Fruit fly (Drosophila melanogaster) whole organism, embryonic: ENCODE measurements around the gene Elp5.
A peak's percentile ranks its signal among the peaks of the same experiment; 100 is the strongest.

ENCODE experiments used
- CG10543 ChIP-seq: fragments of 200-800 bp; sonication (Bioruptor generic); optimal IDR thresholded peaks from 3 replicates; lab custom pipeline; 2017; ENCODE audit warnings: missing biosample characterization, mild to moderate bottlenecking, missing genetic modification characterization, moderate library complexity
- CG11695 ChIP-seq: fragments of 200-800 bp; sonication (Bioruptor generic); IDR thresholded peaks from 3 replicates; pipeline ENCODE4 v1.3.6; 2022; ENCODE audit warnings: missing biosample characterization, missing genetic modification characterization
- CG3065 ChIP-seq: fragments of 200-800 bp; sonication (Bioruptor generic); optimal IDR thresholded peaks from 2 replicates; lab custom pipeline; 2016; ENCODE audit warnings: missing biosample characterization, missing genetic modification characterization
- CG3281 ChIP-seq: fragments of 200-800 bp; sonication (Bioruptor generic); optimal IDR thresholded peaks from 3 replicates; lab custom pipeline; 2017; ENCODE audit warnings: missing biosample characterization, mild to moderate bottlenecking, missing genetic modification characterization
- CG34376 ChIP-seq: fragments of 200-800 bp; sonication (Bioruptor generic); optimal IDR thresholded peaks from 2 replicates; lab custom pipeline; 2018; ENCODE audit warnings: missing biosample characterization, mild to moderate bottlenecking, missing genetic modification characterization
- CG4854 ChIP-seq: fragments of 200-800 bp; sonication (Bioruptor generic); optimal IDR thresholded peaks from 2 replicates; lab custom pipeline; 2016; ENCODE audit warnings: missing biosample characterization, missing genetic modification characterization, inconsistent platforms
- CG5180 ChIP-seq: fragments of 200-800 bp; sonication (Bioruptor generic); optimal IDR thresholded peaks from 3 replicates; lab custom pipeline; 2017; ENCODE audit warnings: missing biosample characterization, missing genetic modification characterization, mild to moderate bottlenecking, moderate library complexity, missing genetic modification reagents
- CG7745 ChIP-seq: fragments of 200-800 bp; sonication (Bioruptor generic); optimal IDR thresholded peaks from 2 replicates; lab custom pipeline; 2018; ENCODE audit warnings: missing biosample characterization, mild to moderate bottlenecking, missing genetic modification characterization, moderate library complexity
- CG7963 ChIP-seq: fragments of 200-800 bp; sonication (Bioruptor generic); IDR thresholded peaks from 3 replicates; pipeline ENCODE4 v1.3.6; 2022; ENCODE audit warnings: missing biosample characterization, missing genetic modification characterization; ENCODE audit not compliant: partially characterized antibody
- CG9797 ChIP-seq: fragments of 200-800 bp; sonication (Bioruptor generic); optimal IDR thresholded peaks from 3 replicates; lab custom pipeline; 2018; ENCODE audit warnings: missing biosample characterization, mild to moderate bottlenecking, missing genetic modification characterization
- Dad ChIP-seq: fragments of 200-800 bp; sonication (Bioruptor generic); optimal IDR thresholded peaks from 3 replicates; lab custom pipeline; 2016; ENCODE audit warnings: missing biosample characterization, missing genetic modification characterization
- Deaf1 ChIP-seq: fragments of 200-800 bp; optimal IDR thresholded peaks from 3 replicates; lab custom pipeline; 2019; ENCODE audit warnings: missing biosample characterization, mild to moderate bottlenecking, missing genetic modification characterization, moderate library complexity
- Dek ChIP-seq: fragments of 200-800 bp; sonication (Bioruptor generic); optimal IDR thresholded peaks from 3 replicates; lab custom pipeline; 2019; ENCODE audit warnings: missing biosample characterization, mild to moderate bottlenecking, missing genetic modification characterization, moderate library complexity
- Ets65A ChIP-seq: fragments of 200-800 bp; sonication (Bioruptor generic); peaks from one replicate; lab custom pipeline; 2016; ENCODE audit warnings: missing biosample characterization, missing genetic modification characterization
- GATAe ChIP-seq: fragments of 200-800 bp; sonication (Bioruptor generic); conservative IDR thresholded peaks from 2 replicates; pipeline ENCODE4 v1.3.6; 2022; ENCODE audit warnings: missing biosample characterization, missing genetic modification characterization
- HLH4C ChIP-seq: fragments of 200-800 bp; sonication (Bioruptor generic); IDR thresholded peaks from 3 replicates; pipeline ENCODE4 v1.3.6; 2022; ENCODE audit warnings: missing biosample characterization, missing genetic modification characterization; ENCODE audit not compliant: partially characterized antibody
- Hey ChIP-seq: fragments of 200-800 bp; sonication (Bioruptor generic); optimal IDR thresholded peaks from 3 replicates; lab custom pipeline; 2018; ENCODE audit warnings: missing biosample characterization, mild to moderate bottlenecking, missing genetic modification characterization
- HmgD ChIP-seq: fragments of 200-800 bp; sonication (Bioruptor generic); optimal IDR thresholded peaks from 3 replicates; lab custom pipeline; 2016; ENCODE audit warnings: missing biosample characterization, missing genetic modification characterization
- Jarid2 ChIP-seq: fragments of 200-800 bp; sonication (Bioruptor generic); optimal IDR thresholded peaks from 3 replicates; lab custom pipeline; 2017; ENCODE audit warnings: mild to moderate bottlenecking, missing biosample characterization, missing genetic modification reagents, missing genetic modification characterization
- Nf-YA ChIP-seq: fragments of 200-800 bp; sonication (Bioruptor generic); IDR thresholded peaks from 2 replicates; pipeline ENCODE4 v1.3.6; 2022; ENCODE audit warnings: missing biosample characterization, missing genetic modification characterization
- bigmax ChIP-seq: fragments of 200-800 bp; sonication (Bioruptor generic); optimal IDR thresholded peaks from 2 replicates; lab custom pipeline; 2018; ENCODE audit warnings: missing biosample characterization, mild to moderate bottlenecking, missing genetic modification characterization
- cas ChIP-seq: fragments of 200-800 bp; sonication (Bioruptor generic); IDR thresholded peaks from 2 replicates; pipeline ENCODE4 v1.3.6; 2022; ENCODE audit warnings: missing biosample characterization, missing genetic modification characterization
- croc ChIP-seq: fragments of 200-800 bp; sonication (Bioruptor generic); conservative IDR thresholded peaks from 3 replicates; pipeline ENCODE4 v1.3.6; 2022; ENCODE audit warnings: missing biosample characterization, missing genetic modification characterization
- crol ChIP-seq: fragments of 200-800 bp; sonication (Bioruptor generic); IDR thresholded peaks from 2 replicates; pipeline ENCODE4 v1.3.6; 2022; ENCODE audit warnings: missing biosample characterization, missing genetic modification characterization
- cwo ChIP-seq: fragments of 200-800 bp; sonication (Bioruptor generic); optimal IDR thresholded peaks from 3 replicates; lab custom pipeline; 2017; ENCODE audit warnings: missing biosample characterization, missing genetic modification characterization, mild to moderate bottlenecking, moderate library complexity, missing genetic modification reagents
- exex ChIP-seq: fragments of 200-800 bp; sonication (Bioruptor generic); optimal IDR thresholded peaks from 4 replicates; lab custom pipeline; 2018; ENCODE audit warnings: missing biosample characterization, mild to moderate bottlenecking, missing genetic modification characterization, moderate library complexity
- lab ChIP-seq: fragments of 200-800 bp; sonication (Bioruptor generic); optimal IDR thresholded peaks from 3 replicates; lab custom pipeline; 2017; ENCODE audit warnings: missing biosample characterization, missing genetic modification characterization, mild to moderate bottlenecking, moderate library complexity, missing genetic modification reagents
- mirr ChIP-seq: fragments of 200-800 bp; sonication (Bioruptor generic); optimal IDR thresholded peaks from 3 replicates; lab custom pipeline; 2018; ENCODE audit warnings: missing biosample characterization, mild to moderate bottlenecking, missing genetic modification characterization
- odd ChIP-seq: fragments of 200-800 bp; sonication (Bioruptor generic); optimal IDR thresholded peaks from 2 replicates; lab custom pipeline; 2017; ENCODE audit warnings: missing biosample characterization, mild to moderate bottlenecking, missing genetic modification characterization
- pan ChIP-seq, 4 experiments: fragments of >200 bp in 3 of 4; fragments of 200-800 bp in 1 of 4; sonication (Bioruptor generic) in 1 of 4; optimal IDR thresholded peaks in 3 of 4; IDR thresholded peaks in 1 of 4; 2 replicates each; pipeline versions ENCODE4 v1.3.6 to Lab custom; 2017 to 2022; ENCODE audit warnings: missing biosample characterization in 2 of 4, missing genetic modification characterization in 2 of 4, mixed read lengths in 1 of 4
- prd ChIP-seq, 3 experiments: fragments of >200 bp in 2 of 3; fragments of 200-800 bp in 1 of 3; sonication (Bioruptor generic) in 1 of 3; optimal IDR thresholded peaks in 2 of 3; IDR thresholded peaks in 1 of 3; 2 replicates in 2 of 3; 3 replicates in 1 of 3; pipeline versions ENCODE4 v1.3.6 to Lab custom; 2017 to 2022; ENCODE audit warnings: missing biosample characterization in 1 of 3, missing genetic modification characterization in 1 of 3
- row ChIP-seq: fragments of 200-800 bp; sonication (Bioruptor generic); IDR thresholded peaks from 3 replicates; pipeline ENCODE4 v1.3.6; 2022; ENCODE audit warnings: missing biosample characterization, missing genetic modification characterization
- sc ChIP-seq, 3 experiments: fragments of >200 bp in 2 of 3; fragments of 200-800 bp in 1 of 3; sonication (Bioruptor generic) in 1 of 3; optimal IDR thresholded peaks; 2 replicates in 2 of 3; 3 replicates in 1 of 3; lab custom pipeline; 2017; ENCODE audit warnings: mild to moderate bottlenecking in 1 of 3, missing biosample characterization in 1 of 3, missing genetic modification characterization in 1 of 3, missing genetic modification reagents in 1 of 3
- sd ChIP-seq: fragments of 200-800 bp; sonication (Bioruptor generic); optimal IDR thresholded peaks from 3 replicates; lab custom pipeline; 2018; ENCODE audit warnings: missing biosample characterization, mild to moderate bottlenecking, missing genetic modification characterization, moderate library complexity
- sug ChIP-seq: fragments of 200-800 bp; optimal IDR thresholded peaks from 2 replicates; lab custom pipeline; 2019; ENCODE audit warnings: missing biosample characterization, mild to moderate bottlenecking, missing genetic modification characterization, moderate library complexity
- vnd ChIP-seq: fragments of 200-800 bp; sonication (Bioruptor generic); IDR thresholded peaks from 3 replicates; pipeline ENCODE4 v1.3.6; 2022; ENCODE audit warnings: missing biosample characterization, missing genetic modification characterization; ENCODE audit not compliant: partially characterized antibody
- z ChIP-seq: fragments of 200-800 bp; sonication (Bioruptor generic); IDR thresholded peaks from 3 replicates; pipeline ENCODE4 v1.3.6; 2022; ENCODE audit warnings: missing biosample characterization, missing genetic modification characterization

The Elp5 gene

DNA sequence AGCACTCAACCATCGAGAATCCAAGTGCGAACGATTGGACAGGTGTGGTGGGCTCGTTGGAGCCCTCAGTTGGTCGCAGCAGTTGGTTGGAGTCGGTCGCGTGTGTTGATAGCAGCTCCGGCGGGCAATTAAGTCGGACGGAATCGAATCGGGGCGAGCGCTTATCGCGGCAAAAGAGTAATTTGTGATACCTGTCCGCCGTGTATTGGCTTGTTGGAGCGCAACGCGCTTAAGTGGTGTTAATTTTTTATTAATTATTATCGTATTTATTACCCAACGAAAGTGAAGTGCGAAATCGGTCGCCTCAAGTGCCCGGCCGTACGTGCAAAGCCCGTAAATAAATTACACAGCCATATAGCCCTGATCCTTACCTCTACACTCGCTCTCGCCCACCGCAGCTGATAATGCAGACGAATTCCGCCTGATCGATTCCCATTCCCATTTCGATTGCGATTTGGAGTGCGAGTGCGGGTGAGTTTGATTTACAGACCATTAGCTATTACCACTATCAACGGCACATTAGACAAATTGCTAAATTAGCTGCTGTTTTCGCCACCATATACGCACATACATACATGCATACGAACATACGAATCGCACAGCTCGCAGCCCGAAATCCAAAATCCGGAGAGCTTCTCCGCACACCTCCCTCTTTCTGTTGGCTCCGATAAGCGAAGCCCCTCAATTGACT is 19.6 kb upstream of the Elp5 start, which contains the start of gene ACXD:
Gene ACXD (plus strand): TSS at position 66 of the 691 bp plus-strand sequence.
- TF ChIP-seq CG3281 (GFP tag; lab: Kevin White, UChicago) = no peak
- peak; percentile 28 for TF ChIP-seq Ets65A (GFP tag; lab: Kevin White, UChicago)
- peak; percentile 4 for TF ChIP-seq mirr (GFP tag; lab: Kevin White, UChicago)
- 0 out of 3 replicates have a peak, but pooled peaks have one; percentile 12 for TF ChIP-seq z
- TF ChIP-seq row (GFP tag; lab: Robert Waterston, UW) = 0 out of 3 replicates have a peak, but pooled peaks have one; percentile 1
- no peak for TF ChIP-seq odd (GFP tag; lab: Kevin White, UChicago)
- TF ChIP-seq CG7745 (tag; lab: Kevin White, UChicago) = peak; percentile 88
- no peak for TF ChIP-seq cas (GFP tag; lab: Robert Waterston, UW)
- peak; percentile 43 for TF ChIP-seq CG10543
- no peak for TF ChIP-seq CG11695 (GFP tag; lab: Robert Waterston, UW)
- TF ChIP-seq cwo = peak; percentile 9
- no peak for TF ChIP-seq croc (GFP tag; lab: Robert Waterston, UW)
- no peak for TF ChIP-seq pan (optimal IDR thresholded peaks at IDR 0.05; lab: Kevin White, UChicago)
- TF ChIP-seq pan (GFP tag; optimal IDR thresholded peaks at IDR 0.05 in 1 of 2, IDR thresholded peaks at IDR 0.05 in 1 of 2) = peak in 1 of 2 experiments; percentile 32
- TF ChIP-seq CG4854 (GFP tag; lab: Kevin White, UChicago) = no peak
- TF ChIP-seq lab (GFP tag; lab: Kevin White, UChicago) = peak; percentile 73
- 0 out of 2 replicates have a peak, but pooled peaks have one; percentile 14 for TF ChIP-seq crol
- peak; percentile 66 for TF ChIP-seq CG34376
- TF ChIP-seq sc (optimal IDR thresholded peaks at IDR 0.05; lab: Kevin White, UChicago) = no peak
- no peak for TF ChIP-seq sc (GFP tag; optimal IDR thresholded peaks at IDR 0.05; lab: Kevin White, UChicago)
- peak; percentile 6 for TF ChIP-seq Hey (tag; lab: Kevin White, UChicago)
- TF ChIP-seq HmgD (GFP tag; lab: Kevin White, UChicago) = no peak
- no peak for TF ChIP-seq HLH4C (GFP tag; lab: Robert Waterston, UW)
- TF ChIP-seq GATAe (GFP tag; lab: Robert Waterston, UW) = peak; percentile 66
- no peak for TF ChIP-seq prd (optimal IDR thresholded peaks at IDR 0.05; lab: Kevin White, UChicago)
- TF ChIP-seq prd (GFP tag; IDR thresholded peaks at IDR 0.05; lab: Robert Waterston, UW) = no peak
- TF ChIP-seq sug (tag; lab: Kevin White, UChicago) = peak; percentile 47
- no peak for TF ChIP-seq Dek (tag; lab: Kevin White, UChicago)
- TF ChIP-seq CG5180 = peak; percentile 71
- TF ChIP-seq sd (tag; lab: Kevin White, UChicago) = peak; percentile 14
- peak; percentile 95 for TF ChIP-seq exex (tag; lab: Kevin White, UChicago)
- TF ChIP-seq CG7963 (GFP tag; lab: Robert Waterston, UW) = 0 out of 3 replicates have a peak, but pooled peaks have one; percentile 20
- no peak for TF ChIP-seq CG9797
- peak; percentile 44; the same call in 1 of the 3 replicates for TF ChIP-seq vnd
- TF ChIP-seq bigmax (GFP tag; lab: Kevin White, UChicago) = no peak
- no peak for TF ChIP-seq Dad (GFP tag; lab: Kevin White, UChicago)
- TF ChIP-seq Jarid2 (GFP tag; lab: Kevin White, UChicago) = peak; percentile 72
- TF ChIP-seq Nf-YA (GFP tag; lab: Robert Waterston, UW) = 0 out of 2 replicates have a peak, but pooled peaks have one; percentile 27
- no peak for TF ChIP-seq CG3065 (GFP tag; lab: Kevin White, UChicago)
- peak; percentile 59 for TF ChIP-seq Deaf1
